Worm (Caenorhabditis elegans): ENCODE results near the gene pkn-1.

- TF ChIP-seq ceh-44 (GFP tag; IDR thresholded peaks at IDR 0.05): no peak
- no peak for TF ChIP-seq saeg-2 (GFP tag; IDR thresholded peaks at IDR 0.05)
- TF ChIP-seq ama-1 (optimal IDR thresholded peaks at IDR 0.05): no peak
- no peak for TF ChIP-seq lsy-2 (tag; optimal IDR thresholded peaks at IDR 0.05)
- TF ChIP-seq mep-1 (tag; optimal IDR thresholded peaks at IDR 0.05): no peak
- TF ChIP-seq cey-2 (tag; optimal IDR thresholded peaks at IDR 0.05; ENCODE audit: borderline replicate concordance, insufficient read depth): no peak
- TF ChIP-seq skn-1 (tag; optimal IDR thresholded peaks at IDR 0.05): no peak
- no peak for TF ChIP-seq mdl-1 (tag; optimal IDR thresholded peaks at IDR 0.05)
- TF ChIP-seq fos-1 (tag; optimal IDR thresholded peaks at IDR 0.05): no peak
- TF ChIP-seq zag-1 (tag; optimal IDR thresholded peaks at IDR 0.05): no peak
- TF ChIP-seq aly-2 (tag; optimal IDR thresholded peaks at IDR 0.05): no peak
- no peak for TF ChIP-seq unc-62 (GFP tag; optimal IDR thresholded peaks at IDR 0.05 in 1 of 2)
- TF ChIP-seq unc-62 (tag; optimal IDR thresholded peaks at IDR 0.05): no peak
Observed at ce11 chrX:10443836-10444235, 46.8 kb downstream of the pkn-1 start, which contains the start of gene C39B10.3.

All from whole organism, L4 larva.